Worm (Caenorhabditis elegans): ENCODE measurements around the gene Y45F10C.4.

DNA sequence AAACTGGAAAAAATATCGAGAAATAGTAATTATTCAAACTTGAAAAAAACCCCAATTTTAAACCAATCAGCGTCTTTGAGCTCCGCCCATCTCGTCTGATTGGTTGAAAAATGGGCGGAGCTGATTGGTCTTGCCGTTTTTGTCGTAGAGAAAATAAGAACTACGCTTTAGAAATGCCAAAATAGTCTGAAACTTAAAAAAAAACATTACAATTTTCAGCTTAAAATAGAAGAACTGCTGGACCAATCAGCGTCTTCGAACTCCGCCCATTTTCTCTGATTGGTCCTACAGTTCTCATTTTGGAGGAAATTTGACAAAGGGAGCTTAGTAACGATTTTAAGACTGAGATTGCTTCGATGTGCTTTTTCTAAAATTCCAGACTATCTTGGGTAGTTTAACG, 15.5 kb upstream of the Y45F10C.4 start:
- TF ChIP-seq snpc-4 (tag; optimal IDR thresholded peaks at IDR 0.05) (no peak), ceh-82 (tag; optimal IDR thresholded peaks at IDR 0.05) (no peak), nhr-11 (tag; optimal IDR thresholded peaks at IDR 0.05) (no peak), nhr-12 (tag; optimal IDR thresholded peaks at IDR 0.05) (no peak), nhr-25 (tag; optimal IDR thresholded peaks at IDR 0.05) (no peak), unc-39 (tag; optimal IDR thresholded peaks at IDR 0.05) (no peak), F13H6.1 (tag; optimal IDR thresholded peaks at IDR 0.05) (no peak), mdl-1 (tag; optimal IDR thresholded peaks at IDR 0.05) (no peak), lsy-2 (tag; optimal IDR thresholded peaks at IDR 0.05) (no peak)

Data from whole organism, L2 larva.